Worm (Caenorhabditis elegans) whole organism, L1 larva: Measurements from ENCODE around the gene srh-211.

Experiments used
- C04F5.9 ChIP-seq: sonication (generic microtip); optimal IDR thresholded peaks from 2 replicates; lab custom pipeline; 2016; ENCODE audit warnings: missing genetic modification characterization, missing compliant biosample characterization
- C16A3.4 ChIP-seq: fragments of 150-350 bp; optimal IDR thresholded peaks from 2 replicates; lab custom pipeline; 2014; ENCODE audit warnings: missing biosample characterization, missing genetic modification characterization
- F16B12.6 ChIP-seq: fragments of 150-350 bp; optimal IDR thresholded peaks from 2 replicates; lab custom pipeline; 2014; ENCODE audit warnings: missing biosample characterization, missing genetic modification characterization
- Y116A8C.19 ChIP-seq: sonication (generic microtip); optimal IDR thresholded peaks from 2 replicates; lab custom pipeline; 2016; ENCODE audit warnings: missing compliant biosample characterization, missing genetic modification characterization, borderline replicate concordance
- aha-1 ChIP-seq: fragments of 150-350 bp; optimal IDR thresholded peaks from 2 replicates; lab custom pipeline; 2014; ENCODE audit warnings: missing biosample characterization, missing genetic modification characterization
- ama-1 ChIP-seq: fragments of 150-350 bp; optimal IDR thresholded peaks from 2 replicates; lab custom pipeline; 2014
- blmp-1 ChIP-seq: fragments of 150-350 bp; optimal IDR thresholded peaks from 2 replicates; lab custom pipeline; 2014; ENCODE audit warnings: missing biosample characterization, missing genetic modification characterization
- ceh-63 ChIP-seq: fragments of 200-800 bp; sonication (Bioruptor generic); optimal IDR thresholded peaks from 2 replicates; lab custom pipeline; 2018; ENCODE audit warnings: mild to moderate bottlenecking, missing genetic modification characterization, missing compliant biosample characterization
- ceh-88 ChIP-seq: fragments of 200-800 bp; sonication (Bioruptor generic); IDR thresholded peaks from 2 replicates; pipeline ENCODE4 v1.3.6; 2022; ENCODE audit warnings: missing genetic modification characterization, missing compliant biosample characterization
- dpl-1 ChIP-seq, 3 experiments: fragments of 150-350 bp in 2 of 3; sonication (generic microtip) in 1 of 3; optimal IDR thresholded peaks; 2 replicates each; lab custom pipeline; 2014 to 2017; ENCODE audit warnings: missing biosample characterization in 3 of 3, missing genetic modification characterization in 3 of 3, missing genetic modification reagents in 3 of 3
- egl-13 ChIP-seq: sonication (generic microtip); optimal IDR thresholded peaks from 2 replicates; lab custom pipeline; 2016; ENCODE audit warnings: missing genotype, missing genetic modification reagents, missing genetic modification characterization, missing compliant biosample characterization
- fkh-10 ChIP-seq: sonication (generic microtip); optimal IDR thresholded peaks from 2 replicates; lab custom pipeline; 2017; ENCODE audit warnings: missing biosample characterization, missing genetic modification reagents, missing genetic modification characterization
- hlh-17 ChIP-seq: fragments of 200-800 bp; sonication (Bioruptor generic); optimal IDR thresholded peaks from 2 replicates; lab custom pipeline; 2018; ENCODE audit warnings: missing genetic modification characterization, mild to moderate bottlenecking, missing compliant biosample characterization, moderate library complexity, borderline replicate concordance
- hpl-2 ChIP-seq: fragments of 150-350 bp; optimal IDR thresholded peaks from 2 replicates; lab custom pipeline; 2014; ENCODE audit warnings: missing biosample characterization, missing genetic modification reagents, missing genetic modification characterization
- isw-1 ChIP-seq: fragments of 200-800 bp; sonication (Bioruptor generic); IDR thresholded peaks from 2 replicates; pipeline ENCODE4 v1.3.6; 2022; ENCODE audit warnings: missing genetic modification characterization, missing compliant biosample characterization
- jun-1 ChIP-seq: fragments of 150-350 bp; optimal IDR thresholded peaks from 2 replicates; lab custom pipeline; 2014; ENCODE audit warnings: missing biosample characterization, missing genetic modification reagents, missing genetic modification characterization
- lin-13 ChIP-seq: fragments of 150-350 bp; optimal IDR thresholded peaks from 2 replicates; lab custom pipeline; 2014; ENCODE audit warnings: missing biosample characterization, missing genetic modification reagents, missing genetic modification characterization
- lin-14 ChIP-seq: fragments of 200-800 bp; sonication (Bioruptor generic); optimal IDR thresholded peaks from 2 replicates; lab custom pipeline; 2018; ENCODE audit warnings: mild to moderate bottlenecking, missing genetic modification characterization, moderate library complexity, missing compliant biosample characterization
- mab-9 ChIP-seq: fragments of 200-800 bp; sonication (Bioruptor generic); IDR thresholded peaks from 2 replicates; pipeline ENCODE4 v1.3.6; 2022; ENCODE audit warnings: missing genetic modification reagents, missing genetic modification characterization, missing compliant biosample characterization
- mdl-1 ChIP-seq, 2 experiments: fragments of 150-350 bp; optimal IDR thresholded peaks; 2 replicates each; lab custom pipeline; 2014 to 2017; ENCODE audit warnings: missing biosample characterization in 2 of 2, missing genetic modification characterization in 2 of 2, inconsistent platforms in 1 of 2
- mef-2 ChIP-seq: fragments of 150-350 bp; optimal IDR thresholded peaks from 2 replicates; lab custom pipeline; 2014; ENCODE audit warnings: missing biosample characterization, missing genetic modification characterization
- mep-1 ChIP-seq: fragments of 150-350 bp; optimal IDR thresholded peaks from 2 replicates; lab custom pipeline; 2014; ENCODE audit warnings: missing biosample characterization, missing genetic modification characterization
- nhr-20 ChIP-seq: sonication (generic microtip); optimal IDR thresholded peaks from 2 replicates; lab custom pipeline; 2016; ENCODE audit warnings: mild to moderate bottlenecking, missing genetic modification characterization, missing compliant biosample characterization
- nhr-28 ChIP-seq: fragments of 150-350 bp; optimal IDR thresholded peaks from 2 replicates; lab custom pipeline; 2014; ENCODE audit warnings: missing biosample characterization, missing genetic modification characterization
- nhr-71 ChIP-seq: sonication (generic microtip); optimal IDR thresholded peaks from 2 replicates; lab custom pipeline; 2016; ENCODE audit warnings: mild to moderate bottlenecking, missing genetic modification characterization, moderate library complexity, missing compliant biosample characterization
- nhr-76 ChIP-seq: sonication (generic microtip); optimal IDR thresholded peaks from 2 replicates; lab custom pipeline; 2017; ENCODE audit warnings: missing biosample characterization, missing genetic modification characterization
- nhr-84 ChIP-seq: sonication (generic microtip); optimal IDR thresholded peaks from 2 replicates; lab custom pipeline; 2017; ENCODE audit warnings: missing biosample characterization, missing genetic modification characterization
- nhr-85 ChIP-seq: sonication (generic microtip); peaks from one replicate; lab custom pipeline; 2016; ENCODE audit warnings: missing genetic modification characterization, inconsistent platforms, missing compliant biosample characterization
- rnt-1 ChIP-seq: sonication (generic microtip); optimal IDR thresholded peaks from 2 replicates; lab custom pipeline; 2016; ENCODE audit warnings: mild to moderate bottlenecking, missing genetic modification characterization, moderate library complexity, missing compliant biosample characterization
- sox-4 ChIP-seq: sonication (generic microtip); optimal IDR thresholded peaks from 2 replicates; lab custom pipeline; 2016; ENCODE audit warnings: missing genetic modification characterization, missing compliant biosample characterization
- sup-37 ChIP-seq: fragments of 200-800 bp; sonication (Bioruptor generic); optimal IDR thresholded peaks from 2 replicates; lab custom pipeline; 2018; ENCODE audit warnings: mild to moderate bottlenecking, missing genetic modification characterization, missing compliant biosample characterization
- swsn-7 ChIP-seq: sonication (generic microtip); optimal IDR thresholded peaks from 2 replicates; lab custom pipeline; 2016; ENCODE audit warnings: missing genetic modification characterization, missing compliant biosample characterization
- tlp-1 ChIP-seq: fragments of 150-350 bp; optimal IDR thresholded peaks from 2 replicates; lab custom pipeline; 2014; ENCODE audit warnings: missing biosample characterization, missing genetic modification characterization
- unc-130 ChIP-seq: fragments of 150-350 bp; optimal IDR thresholded peaks from 2 replicates; lab custom pipeline; 2017; ENCODE audit warnings: missing biosample characterization, missing genetic modification characterization, inconsistent platforms
- vab-15 ChIP-seq: sonication (generic microtip); optimal IDR thresholded peaks from 2 replicates; lab custom pipeline; 2017; ENCODE audit warnings: missing genotype, mild to moderate bottlenecking, missing genetic modification characterization, missing compliant biosample characterization
- zag-1 ChIP-seq: fragments of 150-350 bp; optimal IDR thresholded peaks from 2 replicates; lab custom pipeline; 2014; ENCODE audit warnings: missing biosample characterization, missing genetic modification characterization
- zip-4 ChIP-seq: fragments of 200-800 bp; sonication (Bioruptor generic); optimal IDR thresholded peaks from 2 replicates; lab custom pipeline; 2018; ENCODE audit warnings: mild to moderate bottlenecking, missing genetic modification characterization, moderate library complexity, missing compliant biosample characterization

The srh-211 gene

DNA sequence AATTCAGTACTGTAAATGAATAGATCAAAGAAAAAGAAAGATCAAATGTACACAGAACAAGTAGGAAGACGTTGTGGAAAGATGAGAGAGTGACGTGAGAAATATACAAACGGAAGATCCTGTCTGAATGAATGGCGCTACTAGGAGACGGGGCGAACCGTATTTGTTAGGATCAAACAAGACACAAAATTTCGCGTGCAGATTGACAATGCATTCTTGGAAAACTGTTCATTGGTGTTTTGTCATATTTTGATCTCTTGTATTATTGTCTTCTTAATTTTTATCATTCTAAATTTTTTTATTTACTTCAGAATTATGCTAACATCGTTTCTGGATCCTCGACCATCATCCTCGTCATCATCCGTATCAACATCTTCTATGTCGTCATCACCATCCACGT lies 13.6 kb upstream of the srh-211 start, which contains the start of gene nhr-181:
nhr-181 (plus strand) TSS at position 301 of the 400 bp plus-strand sequence.
- no peak for TF ChIP-seq aha-1 (tag; lab: Kevin White, UChicago)
- TF ChIP-seq hpl-2 (GFP tag; lab: Kevin White, UChicago) = no peak
- TF ChIP-seq F16B12.6 (tag; lab: Kevin White, UChicago) = no peak
- TF ChIP-seq egl-13 (tag; lab: Kevin White, UChicago) = no peak
- no peak for TF ChIP-seq mep-1 (tag; lab: Kevin White, UChicago)
- TF ChIP-seq unc-130 (tag; lab: Kevin White, UChicago) = no peak
- no peak for TF ChIP-seq nhr-28 (tag; lab: Kevin White, UChicago)
- no peak for TF ChIP-seq rnt-1 (tag; lab: Kevin White, UChicago)
- TF ChIP-seq blmp-1 (tag; lab: Kevin White, UChicago) = no peak
- TF ChIP-seq jun-1 = no peak
- TF ChIP-seq swsn-7 = no peak
- TF ChIP-seq zip-4 = no peak
- TF ChIP-seq hlh-17 (GFP tag; lab: Kevin White, UChicago) = no peak
- no peak for TF ChIP-seq mef-2
- TF ChIP-seq sox-4 (tag; lab: Kevin White, UChicago) = no peak
- no peak for TF ChIP-seq vab-15 (tag; lab: Kevin White, UChicago)
- no peak for TF ChIP-seq mdl-1 (tag; optimal IDR thresholded peaks at IDR 0.05; lab: Kevin White, UChicago)
- TF ChIP-seq nhr-71 (tag; lab: Kevin White, UChicago) = no peak
- TF ChIP-seq nhr-20 = no peak
- no peak for TF ChIP-seq sup-37 (GFP tag; lab: Kevin White, UChicago)

ce11 chrV:4082952-4083351 lies 1.8 kb upstream of the srh-211 start, which contains the start of gene F38H12.5:
F38H12.5 (minus strand) TSS chrV:4083052.
- no peak for TF ChIP-seq C04F5.9 (tag; lab: Kevin White, UChicago)
- no peak for TF ChIP-seq mef-2
- no peak for TF ChIP-seq zag-1 (tag; lab: Kevin White, UChicago)
- no peak for TF ChIP-seq nhr-20
- no peak for TF ChIP-seq ama-1 (lab: Kevin White, UChicago)
- TF ChIP-seq nhr-85 (tag; lab: Kevin White, UChicago) = no peak
- TF ChIP-seq nhr-76 (tag; lab: Kevin White, UChicago) = no peak
- TF ChIP-seq nhr-84 (tag; lab: Kevin White, UChicago) = no peak
- TF ChIP-seq jun-1 = no peak
- no peak for TF ChIP-seq ceh-88 (GFP tag; lab: Robert Waterston, UW)
- no peak for TF ChIP-seq tlp-1 (tag; lab: Kevin White, UChicago)
- TF ChIP-seq C16A3.4 (tag; lab: Kevin White, UChicago) = no peak
- no peak for TF ChIP-seq rnt-1 (tag; lab: Kevin White, UChicago)
- TF ChIP-seq ceh-63 (GFP tag; lab: Kevin White, UChicago) = no peak
- no peak for TF ChIP-seq dpl-1 (GFP tag; optimal IDR thresholded peaks at IDR 0.05; lab: Kevin White, UChicago)
- TF ChIP-seq lin-14 (GFP tag; lab: Kevin White, UChicago) = no peak

DNA sequence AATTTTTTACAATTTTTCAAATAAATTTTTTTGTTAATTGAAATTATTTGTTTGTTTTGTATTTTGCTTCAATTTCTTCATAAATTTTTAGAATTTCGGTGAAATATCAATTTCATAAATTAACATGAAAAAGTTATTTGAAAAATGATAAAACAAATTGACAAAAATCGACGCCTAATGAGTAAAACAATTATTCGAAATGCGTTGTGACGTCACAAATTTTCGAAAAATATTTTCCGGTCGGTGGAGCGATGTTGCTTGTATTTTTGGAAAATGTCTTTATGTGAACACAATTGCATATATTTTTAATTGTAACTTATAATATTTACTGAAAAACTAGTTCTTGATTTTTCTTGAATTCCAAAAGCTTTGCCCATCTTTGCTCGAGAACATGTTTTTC lies 637 bp downstream of the srh-211 start:
- TF ChIP-seq sup-37 (GFP tag; lab: Kevin White, UChicago) (no peak), fkh-10 (no peak), nhr-76 (tag; lab: Kevin White, UChicago) (no peak), mab-9 (no peak), jun-1 (no peak)

DNA sequence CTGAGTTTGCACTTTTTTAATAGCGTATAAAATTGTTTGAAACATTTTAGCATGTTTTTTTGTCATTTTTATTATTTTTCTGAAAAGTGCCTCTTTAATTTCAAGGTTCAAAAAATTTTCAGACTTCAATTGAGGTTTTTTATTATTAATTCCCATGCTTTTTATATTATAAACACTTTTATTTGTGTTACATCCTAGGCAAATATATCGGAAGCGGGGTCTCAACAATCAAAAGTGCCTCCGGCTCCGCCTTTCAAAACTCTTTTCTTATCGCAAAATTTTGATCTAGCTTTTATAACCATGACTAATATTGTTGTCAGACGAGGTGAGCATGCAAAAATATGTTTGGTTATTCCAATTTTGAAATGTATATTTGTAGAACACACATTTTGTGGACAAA lies 7.7 kb downstream of the srh-211 start, which contains the start of gene otpl-2:
otpl-2 (plus strand) TSS at position 301 of the 400 bp plus-strand sequence.
- TF ChIP-seq lin-13 = no peak
- no peak for TF ChIP-seq isw-1 (GFP tag; lab: Robert Waterston, UW)
- no peak for TF ChIP-seq C16A3.4 (tag; lab: Kevin White, UChicago)
- TF ChIP-seq Y116A8C.19 (tag; lab: Kevin White, UChicago) = no peak
